Worm (Caenorhabditis elegans): ENCODE measurements around the gene ceh-60.

ceh-60 gene

DNA sequence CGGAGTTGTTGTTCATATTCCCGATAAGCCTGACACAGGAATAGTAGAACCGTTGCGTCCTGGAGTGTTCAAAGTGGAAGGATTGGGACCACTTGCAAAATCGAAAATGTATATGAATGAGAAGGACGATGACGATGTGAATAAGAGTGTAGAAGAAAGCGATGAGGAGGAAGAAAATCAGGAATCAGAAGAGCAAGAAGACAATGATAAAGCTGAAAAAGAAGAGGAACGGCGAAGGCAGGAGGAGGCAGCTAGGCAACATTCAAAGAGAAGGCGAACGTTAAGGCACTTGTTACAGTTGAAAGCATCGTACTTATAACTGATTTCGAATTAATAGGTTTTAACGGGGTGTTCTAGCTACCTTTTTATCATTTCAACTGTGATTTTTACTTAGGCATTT lies 13.7 kb upstream of the ceh-60 start:
- TF ChIP-seq ceh-82 (tag; optimal IDR thresholded peaks at IDR 0.05) = no peak
- no peak for TF ChIP-seq nhr-77 (tag; optimal IDR thresholded peaks at IDR 0.05)
- no peak for TF ChIP-seq unc-55 (GFP tag; optimal IDR thresholded peaks at IDR 0.05)
- no peak for TF ChIP-seq nhr-25 (tag; optimal IDR thresholded peaks at IDR 0.05)
- no peak for TF ChIP-seq gmeb-1 (tag; optimal IDR thresholded peaks at IDR 0.05)
- no peak for TF ChIP-seq R02D3.7 (tag; optimal IDR thresholded peaks at IDR 0.05)
- TF ChIP-seq sem-4 (tag; optimal IDR thresholded peaks at IDR 0.05) = no peak
- TF ChIP-seq alr-1 (tag; optimal IDR thresholded peaks at IDR 0.05) = no peak
- TF ChIP-seq unc-39 (tag; optimal IDR thresholded peaks at IDR 0.05) = no peak
- TF ChIP-seq mab-5 (tag; optimal IDR thresholded peaks at IDR 0.05) = no peak
- no peak for TF ChIP-seq unc-62 (GFP tag; optimal IDR thresholded peaks at IDR 0.05)
- TF ChIP-seq lin-39 (tag; optimal IDR thresholded peaks at IDR 0.05) = no peak
- no peak for TF ChIP-seq mbf-1 (tag; optimal IDR thresholded peaks at IDR 0.05)
- no peak for TF ChIP-seq mdl-1 (tag; optimal IDR thresholded peaks at IDR 0.05)
- TF ChIP-seq sma-9 (GFP tag; optimal IDR thresholded peaks at IDR 0.05) = no peak
- no peak for TF ChIP-seq sma-9 (tag; optimal IDR thresholded peaks at IDR 0.05)
- TF ChIP-seq ztf-4 (tag; optimal IDR thresholded peaks at IDR 0.05) = no peak
- TF ChIP-seq crh-2 (tag; optimal IDR thresholded peaks at IDR 0.05) = no peak
- no peak for TF ChIP-seq nhr-6 (tag; optimal IDR thresholded peaks at IDR 0.05)
- no peak for TF ChIP-seq nhr-21 (tag; optimal IDR thresholded peaks at IDR 0.05)

DNA sequence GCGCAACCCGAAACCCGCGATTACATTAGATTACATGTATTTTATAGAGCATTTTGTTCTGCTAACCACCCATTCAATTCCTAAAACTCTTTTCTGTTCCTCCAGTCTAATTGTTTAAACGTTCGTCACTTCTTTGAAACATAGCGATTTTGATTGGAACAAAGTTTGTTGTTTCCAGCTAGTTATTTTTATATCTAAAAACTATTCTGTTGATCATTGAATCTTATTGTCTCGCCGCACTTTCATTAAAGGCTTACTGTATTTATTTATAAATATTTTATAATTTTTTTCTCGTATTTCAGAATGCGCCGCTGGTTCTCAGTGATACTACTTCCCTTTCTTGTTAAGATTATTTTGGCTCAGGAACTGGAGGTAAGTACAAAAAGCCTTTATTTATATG lies 12.7 kb upstream of the ceh-60 start, which contains the start of gene T14E8.2:
TSS of gene T14E8.2 (plus strand) at position 301 of the 400 bp plus-strand sequence.
- no peak for TF ChIP-seq sem-4 (tag; optimal IDR thresholded peaks at IDR 0.05)

DNA sequence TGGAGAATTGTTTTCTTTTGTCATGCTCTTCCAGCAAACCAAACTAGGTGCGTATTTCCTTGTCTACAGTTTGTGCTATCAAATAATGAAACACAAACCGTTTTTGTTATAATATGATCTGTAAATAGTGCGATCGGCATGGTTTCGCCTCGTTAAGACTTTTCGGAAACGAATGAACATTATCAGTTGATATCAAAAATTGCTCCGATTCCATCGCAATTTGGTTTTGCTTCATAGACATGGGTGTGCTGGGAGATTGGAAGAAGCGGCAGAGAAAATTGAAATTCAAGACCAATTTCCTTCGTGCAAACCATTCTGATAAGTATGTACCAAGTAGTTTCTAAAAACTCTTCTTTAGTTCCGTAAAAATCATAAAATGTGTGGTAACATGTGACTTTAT lies 8.1 kb upstream of the ceh-60 start:
- TF ChIP-seq ZK546.5 (tag; optimal IDR thresholded peaks at IDR 0.05) = no peak
- TF ChIP-seq nhr-25 (tag; optimal IDR thresholded peaks at IDR 0.05) = no peak
- TF ChIP-seq sma-9 (GFP tag; optimal IDR thresholded peaks at IDR 0.05) = peak; percentile 11
- no peak for TF ChIP-seq sma-9 (tag; optimal IDR thresholded peaks at IDR 0.05)
- TF ChIP-seq ceh-82 (tag; optimal IDR thresholded peaks at IDR 0.05) = no peak
- no peak for TF ChIP-seq crh-2 (tag; optimal IDR thresholded peaks at IDR 0.05)
- no peak for TF ChIP-seq nhr-11 (tag; optimal IDR thresholded peaks at IDR 0.05)
- TF ChIP-seq fos-1 (tag; optimal IDR thresholded peaks at IDR 0.05) = peak; percentile 56
- no peak for TF ChIP-seq nhr-23 (tag; optimal IDR thresholded peaks at IDR 0.05)
- no peak for TF ChIP-seq blmp-1 (tag; optimal IDR thresholded peaks at IDR 0.05; ENCODE audit: insufficient read depth)
- TF ChIP-seq lin-39 (tag; optimal IDR thresholded peaks at IDR 0.05) = no peak

DNA sequence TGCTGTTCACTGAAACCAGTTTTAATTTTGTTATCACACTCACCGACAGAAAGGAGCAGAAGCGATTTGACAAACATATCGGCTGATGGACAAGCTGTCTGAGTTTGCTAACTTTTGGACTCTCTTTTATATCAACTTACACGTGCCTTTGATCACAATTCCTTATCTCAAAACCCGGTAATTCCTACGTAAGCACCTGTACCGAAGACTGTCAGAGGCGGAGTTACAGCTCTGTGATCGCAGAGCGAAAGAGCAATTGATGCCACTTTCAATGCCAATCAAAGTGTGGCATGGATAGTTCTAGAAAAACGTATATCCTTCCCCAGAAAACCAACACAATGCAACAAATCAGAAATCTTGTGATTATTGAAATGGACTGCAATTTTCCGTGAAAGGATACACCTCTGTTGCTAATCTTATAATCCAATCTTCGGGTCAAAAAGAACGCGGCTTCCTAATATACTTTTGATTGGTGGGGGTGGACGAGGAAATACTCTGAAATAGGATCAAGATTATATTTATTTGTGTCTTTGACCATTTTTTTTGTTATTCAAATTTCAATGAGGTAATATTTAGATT lies 6.8 kb upstream of the ceh-60 start, which contains the start of gene ilys-5:
TSS of gene ilys-5 (minus strand) at position 140 of the 579 bp plus-strand sequence.
- TF ChIP-seq alr-1 (tag; optimal IDR thresholded peaks at IDR 0.05) (no peak), mbf-1 (tag; optimal IDR thresholded peaks at IDR 0.05) (no peak), fos-1 (tag; optimal IDR thresholded peaks at IDR 0.05) (peak; percentile 26), nhr-237 (tag; optimal IDR thresholded peaks at IDR 0.05) (no peak), R02D3.7 (tag; optimal IDR thresholded peaks at IDR 0.05) (no peak), sma-9 (GFP tag; optimal IDR thresholded peaks at IDR 0.05) (peak; percentile 68), sma-9 (tag; optimal IDR thresholded peaks at IDR 0.05) (no peak), dmd-4 (tag; optimal IDR thresholded peaks at IDR 0.05) (no peak), nhr-12 (tag; optimal IDR thresholded peaks at IDR 0.05) (no peak)

DNA sequence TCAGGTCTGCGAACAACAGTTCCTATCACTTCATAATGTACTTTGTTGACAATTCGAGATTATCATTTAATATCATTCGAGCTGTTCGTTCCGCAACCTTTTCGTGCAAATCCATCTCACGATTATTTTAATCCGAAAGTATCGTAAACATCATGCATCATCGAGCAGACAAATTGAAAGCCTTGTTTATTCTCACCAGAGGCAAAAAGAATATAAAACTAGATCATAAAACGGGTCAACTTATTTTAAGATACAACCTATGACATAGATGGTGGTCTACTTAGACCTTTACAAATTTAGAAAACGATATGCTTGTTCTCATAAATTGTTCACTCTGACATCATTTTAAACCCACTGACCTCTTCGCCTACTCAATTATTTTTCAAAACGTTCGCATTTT lies 3.1 kb upstream of the ceh-60 start:
- peak; percentile 1 for TF ChIP-seq fos-1 (tag; optimal IDR thresholded peaks at IDR 0.05)
- TF ChIP-seq lin-11 (tag; optimal IDR thresholded peaks at IDR 0.05) = no peak

DNA sequence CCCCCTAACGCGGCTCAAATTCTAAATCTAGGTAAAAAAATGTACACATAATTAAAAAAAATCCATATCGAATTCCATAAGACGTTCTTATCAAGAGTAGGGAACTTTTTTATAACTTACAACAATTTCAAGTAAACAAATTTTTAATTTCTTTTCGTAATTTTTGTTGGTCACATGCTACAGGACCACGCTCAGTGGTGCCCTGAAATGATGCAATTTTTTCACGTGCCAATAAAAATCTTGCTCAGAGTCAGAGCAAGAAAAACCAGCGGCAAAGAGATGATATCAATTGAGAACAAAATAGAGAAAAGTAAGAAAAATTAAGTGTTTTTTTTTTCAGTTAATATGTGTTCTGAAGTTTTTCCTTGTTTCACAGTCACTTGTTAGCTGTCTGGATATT lies 1.9 kb upstream of the ceh-60 start:
- TF ChIP-seq skn-1 (tag; optimal IDR thresholded peaks at IDR 0.05) (no peak), lsy-2 (tag; optimal IDR thresholded peaks at IDR 0.05) (peak in 1 of 2 experiments; percentile 16), nhr-12 (tag; optimal IDR thresholded peaks at IDR 0.05) (no peak), nhr-129 (tag; optimal IDR thresholded peaks at IDR 0.05) (peak; percentile 96)
